Worm (Caenorhabditis elegans) whole organism, young adult: ENCODE measurements around the gene dyf-13.

Experiments
- dpl-1 ChIP-seq: fragments of 150-350 bp; optimal IDR thresholded peaks from 2 replicates; lab custom pipeline; 2014; ENCODE audit warnings: missing biosample characterization, missing genetic modification reagents, missing genetic modification characterization
- let-526 ChIP-seq: fragments of 200-800 bp; sonication (Bioruptor generic); IDR thresholded peaks from 2 replicates; pipeline ENCODE4 v1.3.6; 2022; ENCODE audit warnings: missing genetic modification reagents, missing genetic modification characterization, missing compliant biosample characterization
- lsl-1 ChIP-seq: fragments of 200-800 bp; sonication (Bioruptor generic); optimal IDR thresholded peaks from 2 replicates; lab custom pipeline; 2018; ENCODE audit warnings: mild to moderate bottlenecking, missing genetic modification characterization, moderate library complexity, missing compliant biosample characterization
- nhr-90 ChIP-seq: sonication (generic microtip); optimal IDR thresholded peaks from 2 replicates; lab custom pipeline; 2016; ENCODE audit warnings: missing genotype, mild to moderate bottlenecking, missing genetic modification characterization, missing compliant biosample characterization
- snpc-4 ChIP-seq, 5 experiments: fragments of 150-350 bp in 1 of 5; sonication (generic microtip) in 4 of 5; optimal IDR thresholded peaks; 2 replicates each; lab custom pipeline; 2014 to 2018; ENCODE audit warnings: missing genetic modification characterization in 5 of 5, missing biosample characterization in 3 of 5, antibody characterized with exemption in 2 of 5, mild to moderate bottlenecking in 2 of 5, missing compliant biosample characterization in 2 of 5, missing genotype in 2 of 5, moderate library complexity in 2 of 5, missing genetic modification reagents in 1 of 5

- TF ChIP-seq snpc-4 (GFP tag; optimal IDR thresholded peaks at IDR 0.05; lab: Kevin White, UChicago) (no peak), snpc-4 (tag; optimal IDR thresholded peaks at IDR 0.05; lab: Kevin White, UChicago) (no peak), dpl-1 (GFP tag; lab: Kevin White, UChicago) (no peak), lsl-1 (GFP tag; lab: Kevin White, UChicago) (no peak), let-526 (GFP tag; lab: Robert Waterston, UW) (no peak), nhr-90 (tag; lab: Kevin White, UChicago) (no peak)
Observed at ce11 chrII:7168712-7169111, 2.4 kb downstream of the dyf-13 start, which contains the start of gene col-36.
